Worm (Caenorhabditis elegans): Measurements from ENCODE around the gene K07F5.22.
A peak's percentile ranks its signal among the peaks of the same experiment; 100 is the strongest.

The K07F5.22 gene

ce11 chrIV:9857952-9858488 lies 6.9 kb upstream of the K07F5.22 start, which contains the start of gene npp-1:
npp-1 (plus strand) TSS chrIV:9858488.
- TF ChIP-seq C08G9.2 (tag; optimal IDR thresholded peaks at IDR 0.05) = peak; percentile 12
- no peak for TF ChIP-seq elt-4 (tag; optimal IDR thresholded peaks at IDR 0.05)
- peak; percentile 12 for TF ChIP-seq ets-4 (tag; optimal IDR thresholded peaks at IDR 0.05)
- TF ChIP-seq ceh-45 (GFP tag; IDR thresholded peaks at IDR 0.05) = no peak
- no peak for TF ChIP-seq ceh-30 (tag; optimal IDR thresholded peaks at IDR 0.05)
- TF ChIP-seq hlh-13 (GFP tag; optimal IDR thresholded peaks at IDR 0.05) = no peak
- no peak for TF ChIP-seq pqm-1 (tag; optimal IDR thresholded peaks at IDR 0.05)
- TF ChIP-seq fax-1 (tag; optimal IDR thresholded peaks at IDR 0.05) = peak; percentile 16
- TF ChIP-seq unc-86 (tag; optimal IDR thresholded peaks at IDR 0.05) = no peak
- peak; percentile 59 for TF ChIP-seq tbx-2 (tag; optimal IDR thresholded peaks at IDR 0.05)
- no peak for TF ChIP-seq pros-1 (tag; optimal IDR thresholded peaks at IDR 0.05)
- TF ChIP-seq ceh-14 (tag; optimal IDR thresholded peaks at IDR 0.05) = peak; percentile 23
- TF ChIP-seq ceh-6 (GFP tag; optimal IDR thresholded peaks at IDR 0.05) = no peak
- peak; percentile 21 for TF ChIP-seq ref-2 (tag; optimal IDR thresholded peaks at IDR 0.05)
- no peak for TF ChIP-seq ceh-19 (GFP tag; optimal IDR thresholded peaks at IDR 0.05)
- TF ChIP-seq npax-4 (tag; optimal IDR thresholded peaks at IDR 0.05) = no peak
- no peak for TF ChIP-seq ceh-9 (tag; optimal IDR thresholded peaks at IDR 0.05)
- TF ChIP-seq hlh-8 (tag; optimal IDR thresholded peaks at IDR 0.05) = peak; percentile 25
- peak; percentile 6 for TF ChIP-seq unc-42 (tag; optimal IDR thresholded peaks at IDR 0.05)
- TF ChIP-seq dve-1 (tag; optimal IDR thresholded peaks at IDR 0.05) = no peak
- no peak for TF ChIP-seq odd-2 (tag; optimal IDR thresholded peaks at IDR 0.05)
- TF ChIP-seq elt-2 (tag; optimal IDR thresholded peaks at IDR 0.05) = peak; percentile 43
- TF ChIP-seq zip-5 (tag; optimal IDR thresholded peaks at IDR 0.05) = peak; percentile 29
- peak; percentile 14 for TF ChIP-seq nfya-1 (tag; optimal IDR thresholded peaks at IDR 0.05)
- TF ChIP-seq ceh-31 (tag; optimal IDR thresholded peaks at IDR 0.05) = peak; percentile 81
- TF ChIP-seq dmd-4 (tag; optimal IDR thresholded peaks at IDR 0.05; ENCODE audit: borderline replicate concordance) = no peak
- TF ChIP-seq pha-4 (tag; optimal IDR thresholded peaks at IDR 0.05) = no peak
- TF ChIP-seq tbx-7 (tag; optimal IDR thresholded peaks at IDR 0.05) = no peak
- no peak for TF ChIP-seq K02D7.2 (tag; optimal IDR thresholded peaks at IDR 0.05)
- TF ChIP-seq ceh-48 (tag; optimal IDR thresholded peaks at IDR 0.05) = peak; percentile 38
- TF ChIP-seq gmeb-2 (tag; optimal IDR thresholded peaks at IDR 0.05) = no peak
- TF ChIP-seq hlh-15 (tag; optimal IDR thresholded peaks at IDR 0.05) = no peak
- TF ChIP-seq sox-4 (tag; optimal IDR thresholded peaks at IDR 0.05) = no peak
- no peak for TF ChIP-seq nhr-232 (tag; optimal IDR thresholded peaks at IDR 0.05)
- no peak for TF ChIP-seq fkh-6 (tag; optimal IDR thresholded peaks at IDR 0.05)
- TF ChIP-seq nhr-11 (tag; optimal IDR thresholded peaks at IDR 0.05) = no peak

- TF ChIP-seq C08G9.2 (tag; optimal IDR thresholded peaks at IDR 0.05) (no peak), ceh-34 (tag; optimal IDR thresholded peaks at IDR 0.05) (no peak), unc-3 (GFP tag; conservative IDR thresholded peaks at IDR 0.05) (no peak), unc-3 (tag; optimal IDR thresholded peaks at IDR 0.05) (no peak)
These were observed 5.9 kb upstream of the K07F5.22 start for ce11 chrIV:9858970-9859369.

- TF ChIP-seq sox-4 (tag; optimal IDR thresholded peaks at IDR 0.05) (no peak), ceh-19 (GFP tag; optimal IDR thresholded peaks at IDR 0.05) (no peak), C38D4.7 (GFP tag; optimal IDR thresholded peaks at IDR 0.05) (no peak), zip-5 (tag; optimal IDR thresholded peaks at IDR 0.05) (no peak), tbx-2 (tag; optimal IDR thresholded peaks at IDR 0.05) (no peak), syd-9 (tag; optimal IDR thresholded peaks at IDR 0.05) (no peak)
These were observed 3.0 kb upstream of the K07F5.22 start, which contains the start of gene K07F5.14 for ce11 chrIV:9861921-9862320. K07F5.14 (plus strand) TSS chrIV:9862221.

Measured in whole organism, late embryonic.